Worm (Caenorhabditis elegans) whole organism, early embryonic: Measurements from ENCODE around the gene C12D8.21.

Source experiments
- B0310.2 ChIP-seq: sonication (generic microtip); optimal IDR thresholded peaks from 2 replicates; lab custom pipeline; 2016; ENCODE audit warnings: mild to moderate bottlenecking, missing genetic modification characterization, missing compliant biosample characterization
- F13C5.2 ChIP-seq: sonication (generic microtip); optimal IDR thresholded peaks from 2 replicates; lab custom pipeline; 2017; ENCODE audit warnings: mild to moderate bottlenecking, missing genetic modification characterization, inconsistent platforms, missing compliant biosample characterization
- aly-1 ChIP-seq: sonication (generic microtip); optimal IDR thresholded peaks from 2 replicates; lab custom pipeline; 2016; ENCODE audit warnings: missing genetic modification characterization, missing compliant biosample characterization
- ama-1 ChIP-seq: fragments of 150-350 bp; optimal IDR thresholded peaks from 2 replicates; lab custom pipeline; 2014
- ceh-13 ChIP-seq: fragments of 200-800 bp; sonication (Bioruptor generic); optimal IDR thresholded peaks from 2 replicates; lab custom pipeline; 2018; ENCODE audit warnings: mild to moderate bottlenecking, missing genetic modification characterization, missing compliant biosample characterization
- ceh-36 ChIP-seq: sonication (generic microtip); optimal IDR thresholded peaks from 2 replicates; lab custom pipeline; 2016; ENCODE audit warnings: missing genetic modification characterization, inconsistent platforms, missing compliant biosample characterization
- ets-7 ChIP-seq: sonication (generic microtip); optimal IDR thresholded peaks from 2 replicates; lab custom pipeline; 2016; ENCODE audit warnings: missing genotype, missing genetic modification characterization, missing compliant biosample characterization
- flt-1 ChIP-seq: fragments of 200-800 bp; sonication (Bioruptor generic); IDR thresholded peaks from 2 replicates; pipeline ENCODE4 v1.3.6; 2022; ENCODE audit warnings: missing genetic modification characterization, missing compliant biosample characterization
- hmbx-1 ChIP-seq: sonication (generic microtip); optimal IDR thresholded peaks from 2 replicates; lab custom pipeline; 2016; ENCODE audit warnings: mild to moderate bottlenecking, missing genetic modification characterization, missing compliant biosample characterization
- hmg-4 ChIP-seq: fragments of 200-800 bp; sonication (Bioruptor generic); optimal IDR thresholded peaks from 2 replicates; lab custom pipeline; 2018; ENCODE audit warnings: mild to moderate bottlenecking, missing genetic modification characterization, missing compliant biosample characterization
- hnd-1 ChIP-seq: sonication (generic microtip); optimal IDR thresholded peaks from 2 replicates; lab custom pipeline; 2016; ENCODE audit warnings: missing genetic modification characterization, missing compliant biosample characterization
- pes-1 ChIP-seq: fragments of 200-800 bp; sonication (Bioruptor generic); IDR thresholded peaks from 2 replicates; pipeline ENCODE4 v1.3.6; 2022; ENCODE audit warnings: missing genetic modification reagents, missing genetic modification characterization, missing compliant biosample characterization
- scrt-1 ChIP-seq: fragments of 200-800 bp; sonication (Bioruptor generic); IDR thresholded peaks from 2 replicates; pipeline ENCODE4 v1.3.6; 2022; ENCODE audit warnings: missing genetic modification characterization, missing compliant biosample characterization
- sea-1 ChIP-seq: fragments of 200-800 bp; sonication (Bioruptor generic); conservative IDR thresholded peaks from 2 replicates; pipeline ENCODE4 v1.3.6; 2022; ENCODE audit warnings: missing genetic modification characterization, missing compliant biosample characterization
- tbx-11 ChIP-seq: fragments of 200-800 bp; sonication (Bioruptor generic); IDR thresholded peaks from 2 replicates; pipeline ENCODE4 v1.3.6; 2022; ENCODE audit warnings: missing genetic modification characterization, missing compliant biosample characterization
- tbx-37 ChIP-seq: fragments of 200-800 bp; sonication (Bioruptor generic); conservative IDR thresholded peaks from 2 replicates; pipeline ENCODE4 v1.3.6; 2022; ENCODE audit warnings: missing genetic modification reagents, missing genetic modification characterization, missing compliant biosample characterization
- tra-4 ChIP-seq: sonication (generic microtip); optimal IDR thresholded peaks from 2 replicates; lab custom pipeline; 2017; ENCODE audit warnings: missing genetic modification characterization, missing compliant biosample characterization

C12D8.21 gene

DNA sequence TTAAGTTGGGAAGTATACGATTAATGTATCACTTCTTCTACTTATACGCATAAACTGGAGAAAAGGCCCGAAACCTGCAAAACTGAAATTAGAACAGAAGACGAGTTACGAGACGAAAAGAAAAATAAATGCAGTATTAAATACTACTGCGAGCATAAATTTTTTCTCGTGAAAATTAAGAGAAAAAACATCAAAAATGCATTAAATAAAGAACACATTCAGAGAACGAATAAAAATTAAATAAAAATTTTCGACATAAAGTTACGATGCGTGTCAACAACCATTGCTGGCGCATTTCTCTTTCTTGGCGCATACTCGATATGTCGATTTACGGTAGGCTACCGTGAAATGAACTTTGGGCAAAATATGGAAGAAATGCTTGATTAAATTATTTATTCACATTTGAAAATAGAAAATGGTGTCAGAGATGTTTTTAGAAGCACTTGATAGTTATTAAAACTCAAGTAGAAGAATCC is 36.1 kb downstream of the C12D8.21 start, which contains the start of the genes ZK856.19 and ZK856.11:
ZK856.19 (minus strand) TSS at position 51 of the 476 bp plus-strand sequence.
ZK856.11 (minus strand) TSS at position 76 of the 476 bp plus-strand sequence.
- no peak for TF ChIP-seq tbx-37
- TF ChIP-seq pes-1 (GFP tag; lab: Robert Waterston, UW) = no peak
- TF ChIP-seq hnd-1 = no peak
- TF ChIP-seq F13C5.2 (tag; lab: Kevin White, UChicago) = no peak
- no peak for TF ChIP-seq ama-1 (lab: Kevin White, UChicago)
- TF ChIP-seq B0310.2 (tag; lab: Kevin White, UChicago) = no peak
- TF ChIP-seq hmg-4 (GFP tag; lab: Kevin White, UChicago) = no peak

DNA sequence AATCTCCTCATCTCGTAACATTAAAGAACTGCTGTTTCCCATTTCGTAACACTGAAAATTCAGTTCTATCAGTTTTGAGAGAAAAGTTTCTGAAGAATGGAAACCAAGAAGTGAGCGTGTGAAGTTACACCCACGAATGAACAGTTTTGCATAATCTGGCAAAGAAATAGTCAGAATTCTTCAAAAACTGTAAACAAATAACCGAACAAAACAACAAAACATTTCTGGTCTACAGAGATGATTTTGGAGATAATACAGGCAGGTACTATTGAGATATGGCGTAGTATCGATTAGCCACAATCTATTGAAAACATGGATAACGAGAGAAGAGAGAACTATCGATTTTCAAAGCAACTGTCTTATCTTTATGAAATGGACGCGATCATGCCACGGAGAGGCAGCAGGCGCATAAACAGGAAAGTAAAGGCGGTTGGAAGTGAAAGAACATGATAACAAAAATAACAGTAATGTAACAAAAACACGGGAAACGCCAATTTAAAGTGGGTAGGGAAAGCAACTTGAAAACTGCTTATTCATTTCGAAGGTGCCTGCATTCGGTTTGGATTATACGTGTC is 37.5 kb downstream of the C12D8.21 start, which contains the start of gene chpf-1:
chpf-1 (minus strand) TSS at position 51 of the 575 bp plus-strand sequence.
- TF ChIP-seq hmg-4 (GFP tag; lab: Kevin White, UChicago) (no peak), ets-7 (tag; lab: Kevin White, UChicago) (no peak), ceh-36 (tag; lab: Kevin White, UChicago) (no peak), tra-4 (tag; lab: Kevin White, UChicago) (no peak), ama-1 (lab: Kevin White, UChicago) (no peak), scrt-1 (GFP tag; lab: Robert Waterston, UW) (no peak), sea-1 (GFP tag; lab: Robert Waterston, UW) (no peak)

DNA sequence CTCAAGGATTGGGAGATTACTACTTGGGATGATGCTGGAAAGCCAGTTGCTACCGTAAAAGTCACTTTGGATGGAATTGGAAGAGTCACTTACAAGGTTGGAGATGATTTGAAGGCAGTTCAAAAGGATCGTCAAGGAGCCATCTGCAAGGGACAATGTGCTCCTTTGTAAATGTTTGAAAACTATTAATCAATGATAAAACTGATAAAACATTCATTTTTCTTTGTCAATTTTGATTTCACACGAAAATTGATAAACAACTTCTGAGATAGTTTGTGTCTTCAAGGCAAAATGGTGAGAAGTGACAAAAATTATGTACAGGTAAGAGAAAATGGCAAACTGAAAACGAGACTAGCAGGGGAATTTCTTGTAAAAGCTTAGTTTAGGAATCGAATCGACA is 38.6 kb downstream of the C12D8.21 start:
- no peak for TF ChIP-seq hnd-1
- no peak for TF ChIP-seq ets-7 (tag; lab: Kevin White, UChicago)
- no peak for TF ChIP-seq B0310.2 (tag; lab: Kevin White, UChicago)
- TF ChIP-seq hmbx-1 (tag; lab: Kevin White, UChicago) = no peak
- no peak for TF ChIP-seq ceh-36 (tag; lab: Kevin White, UChicago)
- no peak for TF ChIP-seq tbx-11 (GFP tag; lab: Robert Waterston, UW)
- TF ChIP-seq aly-1 = no peak
- no peak for TF ChIP-seq sea-1 (GFP tag; lab: Robert Waterston, UW)
- TF ChIP-seq pes-1 (GFP tag; lab: Robert Waterston, UW) = no peak
- no peak for TF ChIP-seq flt-1
- TF ChIP-seq hmg-4 (GFP tag; lab: Kevin White, UChicago) = no peak
- no peak for TF ChIP-seq tbx-37
- TF ChIP-seq ceh-13 = no peak
- TF ChIP-seq F13C5.2 (tag; lab: Kevin White, UChicago) = no peak
- TF ChIP-seq scrt-1 (GFP tag; lab: Robert Waterston, UW) = no peak
- TF ChIP-seq tra-4 (tag; lab: Kevin White, UChicago) = no peak
- no peak for TF ChIP-seq ama-1 (lab: Kevin White, UChicago)

DNA sequence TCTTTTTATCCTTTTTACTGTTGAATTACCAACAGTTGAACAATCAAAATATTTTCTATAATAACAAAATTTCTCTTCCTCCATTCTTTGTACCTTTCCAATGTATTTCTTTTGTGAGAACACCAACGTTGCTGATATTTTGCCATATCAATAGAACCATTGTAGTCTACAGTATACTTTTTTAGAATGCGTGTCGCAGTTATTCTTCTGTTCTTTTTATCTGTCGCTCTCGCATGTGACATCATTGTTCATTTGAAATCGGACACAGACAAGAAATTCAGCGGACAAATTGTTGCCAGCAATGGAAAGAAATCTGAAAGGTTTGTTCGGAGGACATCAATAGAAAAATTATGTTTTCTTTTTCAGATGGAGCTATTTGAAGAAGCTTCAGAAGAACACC is 39.1 kb downstream of the C12D8.21 start, which contains the start of gene ZK856.7:
ZK856.7 (plus strand) TSS at position 186 of the 400 bp plus-strand sequence.
- no peak for TF ChIP-seq tra-4 (tag; lab: Kevin White, UChicago)
- TF ChIP-seq flt-1 = no peak
- TF ChIP-seq B0310.2 (tag; lab: Kevin White, UChicago) = no peak
- no peak for TF ChIP-seq F13C5.2 (tag; lab: Kevin White, UChicago)
- TF ChIP-seq pes-1 (GFP tag; lab: Robert Waterston, UW) = no peak
- TF ChIP-seq hmg-4 (GFP tag; lab: Kevin White, UChicago) = no peak
- TF ChIP-seq ceh-36 (tag; lab: Kevin White, UChicago) = no peak
- TF ChIP-seq hmbx-1 (tag; lab: Kevin White, UChicago) = no peak
- TF ChIP-seq sea-1 (GFP tag; lab: Robert Waterston, UW) = no peak
- TF ChIP-seq ets-7 (tag; lab: Kevin White, UChicago) = no peak
- TF ChIP-seq tbx-37 = no peak

DNA sequence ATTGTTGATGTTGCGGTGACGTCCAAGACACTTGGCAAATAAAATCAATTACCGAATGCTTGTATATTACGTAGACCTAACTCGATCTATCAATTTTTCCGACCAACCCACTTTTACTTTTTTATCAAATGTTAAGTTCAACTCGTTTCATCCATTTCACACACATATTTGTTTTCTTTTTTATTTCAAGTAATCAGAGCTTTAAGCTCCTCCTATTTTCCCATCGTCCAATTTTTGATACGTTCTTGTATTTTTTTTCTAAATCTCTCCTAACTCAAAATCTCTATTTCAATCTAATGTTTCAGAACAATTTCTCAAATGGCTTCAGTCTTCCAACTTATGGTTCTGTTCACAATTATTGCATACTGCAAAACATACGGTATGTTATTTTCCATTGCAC is 42.6 kb downstream of the C12D8.21 start, which contains the start of gene ZK856.6:
ZK856.6 (plus strand) TSS at position 301 of the 400 bp plus-strand sequence.
- no peak for TF ChIP-seq B0310.2 (tag; lab: Kevin White, UChicago)
- TF ChIP-seq aly-1 = no peak
- no peak for TF ChIP-seq sea-1 (GFP tag; lab: Robert Waterston, UW)
- no peak for TF ChIP-seq tbx-37
- TF ChIP-seq tra-4 (tag; lab: Kevin White, UChicago) = no peak
- TF ChIP-seq ets-7 (tag; lab: Kevin White, UChicago) = no peak
- TF ChIP-seq hnd-1 = no peak
- no peak for TF ChIP-seq ama-1 (lab: Kevin White, UChicago)
- no peak for TF ChIP-seq hmbx-1 (tag; lab: Kevin White, UChicago)
- no peak for TF ChIP-seq flt-1
- no peak for TF ChIP-seq pes-1 (GFP tag; lab: Robert Waterston, UW)
- TF ChIP-seq ceh-36 (tag; lab: Kevin White, UChicago) = no peak

DNA sequence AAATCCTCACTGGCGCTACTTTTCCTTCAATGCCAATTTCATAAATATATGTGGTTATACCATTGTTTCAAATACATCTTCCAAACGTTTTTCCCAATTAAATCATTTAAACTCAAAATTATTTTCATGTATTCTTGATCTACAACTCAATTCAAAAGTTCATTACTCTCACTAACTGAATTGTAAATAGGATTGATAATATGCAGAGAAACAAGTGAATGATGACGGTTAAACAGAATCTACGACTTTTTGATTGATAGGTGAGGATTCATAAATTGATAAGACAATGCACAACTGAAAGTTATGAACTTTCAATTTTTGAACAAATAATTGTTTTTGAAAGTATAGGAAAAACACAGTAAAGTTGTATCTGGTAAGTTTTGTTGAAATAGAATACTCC is 49.7 kb downstream of the C12D8.21 start:
- TF ChIP-seq tbx-37 = no peak
